Fruit fly (Drosophila melanogaster) whole organism, embryonic: ENCODE measurements around the gene CG44158.

Experiments used
- CG12155 ChIP-seq: fragments of 200-800 bp; sonication (Bioruptor generic); optimal IDR thresholded peaks from 3 replicates; lab custom pipeline; 2016; ENCODE audit warnings: missing biosample characterization, missing genetic modification characterization
- CG12942 ChIP-seq: fragments of 200-800 bp; sonication (Bioruptor generic); optimal IDR thresholded peaks from 3 replicates; lab custom pipeline; 2016; ENCODE audit warnings: missing biosample characterization, missing genetic modification characterization
- CG14710 ChIP-seq: fragments of 200-800 bp; sonication (Bioruptor generic); optimal IDR thresholded peaks from 3 replicates; lab custom pipeline; 2019; ENCODE audit warnings: missing biosample characterization, mild to moderate bottlenecking, missing genetic modification characterization, moderate library complexity
- CG15696 ChIP-seq: fragments of 200-800 bp; sonication (Bioruptor generic); optimal IDR thresholded peaks from 2 replicates; lab custom pipeline; 2019; ENCODE audit warnings: missing biosample characterization, mild to moderate bottlenecking, missing genetic modification characterization, moderate library complexity
- CG1647 ChIP-seq: fragments of 200-800 bp; sonication (Bioruptor generic); optimal IDR thresholded peaks from 3 replicates; lab custom pipeline; 2016; ENCODE audit warnings: missing biosample characterization, missing genetic modification characterization
- CG4360 ChIP-seq: fragments of 200-800 bp; sonication (Bioruptor generic); IDR thresholded peaks from 2 replicates; pipeline ENCODE4 v1.3.6; 2022; ENCODE audit warnings: missing biosample characterization, missing genetic modification characterization
- CG4854 ChIP-seq: fragments of 200-800 bp; sonication (Bioruptor generic); optimal IDR thresholded peaks from 2 replicates; lab custom pipeline; 2016; ENCODE audit warnings: missing biosample characterization, missing genetic modification characterization, inconsistent platforms
- CG6813 ChIP-seq: fragments of 200-800 bp; sonication (Bioruptor generic); optimal IDR thresholded peaks from 2 replicates; lab custom pipeline; 2017; ENCODE audit warnings: missing biosample characterization, missing genetic modification characterization, mild to moderate bottlenecking, moderate library complexity, missing genetic modification reagents
- CG7928 ChIP-seq: fragments of 200-800 bp; sonication (Bioruptor generic); optimal IDR thresholded peaks from 2 replicates; lab custom pipeline; 2017; ENCODE audit warnings: missing biosample characterization, mild to moderate bottlenecking, missing genetic modification characterization
- CG8089 ChIP-seq: fragments of 200-800 bp; sonication (Bioruptor generic); optimal IDR thresholded peaks from 3 replicates; lab custom pipeline; 2016; ENCODE audit warnings: missing biosample characterization, missing genetic modification characterization
- CG9727 ChIP-seq: fragments of 200-800 bp; sonication (Bioruptor generic); optimal IDR thresholded peaks from 3 replicates; lab custom pipeline; 2017; ENCODE audit warnings: missing biosample characterization, mild to moderate bottlenecking, missing genetic modification characterization
- CG9932 ChIP-seq: fragments of 200-800 bp; sonication (Bioruptor generic); IDR thresholded peaks from 2 replicates; pipeline ENCODE4 v1.3.6; 2022; ENCODE audit warnings: missing biosample characterization, missing genetic modification characterization
- Doc2 ChIP-seq: fragments of 200-800 bp; sonication (Bioruptor generic); IDR thresholded peaks from 2 replicates; pipeline ENCODE4 v1.3.6; 2022; ENCODE audit warnings: missing biosample characterization, missing genetic modification characterization
- Doc3 ChIP-seq: fragments of 200-800 bp; sonication (Bioruptor generic); IDR thresholded peaks from 3 replicates; pipeline ENCODE4 v1.3.6; 2022; ENCODE audit warnings: missing biosample characterization, missing genetic modification characterization; ENCODE audit not compliant: partially characterized antibody
- ERR ChIP-seq: fragments of 200-800 bp; sonication (Bioruptor generic); optimal IDR thresholded peaks from 2 replicates; lab custom pipeline; 2016; ENCODE audit warnings: missing biosample characterization, missing genetic modification characterization
- Fer1 ChIP-seq: fragments of 200-800 bp; sonication (Bioruptor generic); optimal IDR thresholded peaks from 2 replicates; lab custom pipeline; 2017; ENCODE audit warnings: missing biosample characterization, mild to moderate bottlenecking, missing genetic modification characterization
- Fer2 ChIP-seq: fragments of 200-800 bp; sonication (Bioruptor generic); optimal IDR thresholded peaks from 2 replicates; lab custom pipeline; 2018; ENCODE audit warnings: missing biosample characterization, mild to moderate bottlenecking, missing genetic modification characterization, moderate library complexity
- Gsc ChIP-seq: fragments of 200-800 bp; sonication (Bioruptor generic); IDR thresholded peaks from 2 replicates; pipeline ENCODE4 v1.3.6; 2022; ENCODE audit warnings: missing biosample characterization, missing genetic modification characterization
- H2.0 ChIP-seq: fragments of 200-800 bp; sonication (Bioruptor generic); IDR thresholded peaks from 2 replicates; pipeline ENCODE4 v1.3.6; 2022; ENCODE audit warnings: missing biosample characterization, missing genetic modification characterization
- HLH3B ChIP-seq: fragments of 200-800 bp; sonication (Bioruptor generic); IDR thresholded peaks from 2 replicates; pipeline ENCODE4 v1.3.6; 2022; ENCODE audit warnings: missing biosample characterization, missing genetic modification characterization
- Hmx ChIP-seq: fragments of 200-800 bp; sonication (Bioruptor generic); optimal IDR thresholded peaks from 2 replicates; lab custom pipeline; 2016; ENCODE audit warnings: missing biosample characterization, missing genetic modification characterization
- Kr ChIP-seq: fragments of 200-800 bp; sonication (Bioruptor generic); optimal IDR thresholded peaks from 2 replicates; lab custom pipeline; 2017; ENCODE audit warnings: missing biosample characterization, mild to moderate bottlenecking, missing genetic modification characterization
- Lhr ChIP-seq: fragments of 200-800 bp; sonication (Bioruptor generic); optimal IDR thresholded peaks from 3 replicates; lab custom pipeline; 2017; ENCODE audit warnings: mild to moderate bottlenecking, missing biosample characterization, missing genetic modification reagents, missing genetic modification characterization
- Meics ChIP-seq: fragments of 200-800 bp; sonication (Bioruptor generic); optimal IDR thresholded peaks from 2 replicates; lab custom pipeline; 2017; ENCODE audit warnings: missing biosample characterization, mild to moderate bottlenecking, missing genetic modification characterization
- Ptx1 ChIP-seq: fragments of 200-800 bp; sonication (Bioruptor generic); IDR thresholded peaks from 2 replicates; pipeline ENCODE4 v1.3.6; 2022; ENCODE audit warnings: missing biosample characterization, missing genetic modification characterization
- Vsx1 ChIP-seq: fragments of 200-800 bp; sonication (Bioruptor generic); optimal IDR thresholded peaks from 2 replicates; lab custom pipeline; 2017; ENCODE audit warnings: missing biosample characterization, mild to moderate bottlenecking, missing genetic modification characterization, missing genetic modification reagents
- Xbp1 ChIP-seq: fragments of 200-800 bp; sonication (Bioruptor generic); optimal IDR thresholded peaks from 3 replicates; lab custom pipeline; 2016; ENCODE audit warnings: missing biosample characterization, mild to moderate bottlenecking, missing genetic modification characterization
- ab ChIP-seq: fragments of 200-800 bp; sonication (Bioruptor generic); optimal IDR thresholded peaks from 2 replicates; lab custom pipeline; 2016; ENCODE audit warnings: missing biosample characterization, missing genetic modification characterization
- ato ChIP-seq: fragments of 200-800 bp; sonication (Bioruptor generic); IDR thresholded peaks from 2 replicates; pipeline ENCODE4 v1.3.6; 2022; ENCODE audit warnings: missing biosample characterization, missing genetic modification characterization; ENCODE audit not compliant: partially characterized antibody
- br ChIP-seq: fragments of >200 bp; optimal IDR thresholded peaks from 2 replicates; lab custom pipeline; 2017
- crc ChIP-seq: fragments of 200-800 bp; sonication (Bioruptor generic); optimal IDR thresholded peaks from 2 replicates; lab custom pipeline; 2016; ENCODE audit warnings: missing biosample characterization, missing genetic modification characterization
- crol ChIP-seq: fragments of 200-800 bp; sonication (Bioruptor generic); IDR thresholded peaks from 2 replicates; pipeline ENCODE4 v1.3.6; 2022; ENCODE audit warnings: missing biosample characterization, missing genetic modification characterization
- dmrt11E ChIP-seq: fragments of 200-800 bp; sonication (Bioruptor generic); optimal IDR thresholded peaks from 3 replicates; lab custom pipeline; 2018; ENCODE audit warnings: missing biosample characterization, mild to moderate bottlenecking, missing genetic modification characterization, moderate library complexity
- eve ChIP-seq, 2 experiments: fragments of >200 bp; optimal IDR thresholded peaks; 2 replicates each; lab custom pipeline; 2017; ENCODE audit warnings: missing biosample characterization in 2 of 2, missing genetic modification characterization in 2 of 2
- ewg ChIP-seq: fragments of 200-800 bp; sonication (Bioruptor generic); optimal IDR thresholded peaks from 3 replicates; lab custom pipeline; 2017; ENCODE audit warnings: mild to moderate bottlenecking, missing biosample characterization, missing genetic modification reagents, missing genetic modification characterization
- fru ChIP-seq: fragments of >200 bp; optimal IDR thresholded peaks from 2 replicates; lab custom pipeline; 2017
- fu2 ChIP-seq: fragments of 200-800 bp; sonication (Bioruptor generic); optimal IDR thresholded peaks from 2 replicates; lab custom pipeline; 2016; ENCODE audit warnings: missing biosample characterization, missing genetic modification characterization
- hth ChIP-seq: fragments of >200 bp; optimal IDR thresholded peaks from 2 replicates; lab custom pipeline; 2017; ENCODE audit warnings: inconsistent platforms
- jigr1 ChIP-seq: fragments of 200-800 bp; sonication (Bioruptor generic); IDR thresholded peaks from 3 replicates; pipeline ENCODE4 v1.3.6; 2022; ENCODE audit warnings: missing biosample characterization, missing genetic modification characterization
- lilli ChIP-seq: fragments of 200-800 bp; sonication (Bioruptor generic); optimal IDR thresholded peaks from 3 replicates; lab custom pipeline; 2016; ENCODE audit warnings: missing biosample characterization, missing genetic modification characterization
- lmd ChIP-seq: fragments of 200-800 bp; sonication (Bioruptor generic); IDR thresholded peaks from 2 replicates; pipeline ENCODE4 v1.3.6; 2022; ENCODE audit warnings: missing biosample characterization, missing genetic modification characterization
- luna ChIP-seq: fragments of 200-800 bp; sonication (Bioruptor generic); optimal IDR thresholded peaks from 2 replicates; lab custom pipeline; 2016; ENCODE audit warnings: missing biosample characterization, missing genetic modification characterization
- nmo ChIP-seq: fragments of 200-800 bp; sonication (Bioruptor generic); optimal IDR thresholded peaks from 2 replicates; lab custom pipeline; 2018; ENCODE audit warnings: missing biosample characterization, mild to moderate bottlenecking, missing genetic modification characterization, moderate library complexity
- phol ChIP-seq: fragments of 200-800 bp; sonication (Bioruptor generic); optimal IDR thresholded peaks from 3 replicates; lab custom pipeline; 2018; ENCODE audit warnings: missing biosample characterization, mild to moderate bottlenecking, missing genetic modification characterization, moderate library complexity
- run ChIP-seq: fragments of 200-800 bp; sonication (Bioruptor generic); optimal IDR thresholded peaks from 3 replicates; lab custom pipeline; 2018; ENCODE audit warnings: missing biosample characterization, mild to moderate bottlenecking, missing genetic modification characterization
- sens-2 ChIP-seq: fragments of 200-800 bp; sonication (Bioruptor generic); IDR thresholded peaks from 2 replicates; pipeline ENCODE4 v1.3.6; 2022; ENCODE audit warnings: missing biosample characterization, missing genetic modification characterization
- sna ChIP-seq: fragments of 200-800 bp; sonication (Bioruptor generic); IDR thresholded peaks from 2 replicates; pipeline ENCODE4 v1.3.6; 2022; ENCODE audit warnings: missing biosample characterization, missing genetic modification characterization; ENCODE audit not compliant: partially characterized antibody
- so ChIP-seq: fragments of 200-800 bp; sonication (Bioruptor generic); IDR thresholded peaks from 3 replicates; pipeline ENCODE4 v1.3.6; 2022; ENCODE audit warnings: missing biosample characterization, missing genetic modification characterization
- sug ChIP-seq: fragments of 200-800 bp; optimal IDR thresholded peaks from 2 replicates; lab custom pipeline; 2019; ENCODE audit warnings: missing biosample characterization, mild to moderate bottlenecking, missing genetic modification characterization, moderate library complexity
- tgo ChIP-seq: fragments of 200-800 bp; sonication (Bioruptor generic); IDR thresholded peaks from 3 replicates; pipeline ENCODE4 v1.3.6; 2022; ENCODE audit warnings: missing biosample characterization, missing genetic modification characterization
- tll ChIP-seq, 2 experiments: fragments of 200-800 bp in 1 of 2; fragments of >200 bp in 1 of 2; sonication (Bioruptor generic) in 1 of 2; optimal IDR thresholded peaks; 2 replicates each; lab custom pipeline; 2017 to 2019; ENCODE audit warnings: missing biosample characterization in 2 of 2, missing genetic modification characterization in 2 of 2, mild to moderate bottlenecking in 1 of 2, moderate library complexity in 1 of 2
- tna ChIP-seq: fragments of 200-800 bp; sonication (Bioruptor generic); IDR thresholded peaks from 2 replicates; pipeline ENCODE4 v1.3.6; 2022; ENCODE audit warnings: missing biosample characterization, missing genetic modification characterization; ENCODE audit not compliant: partially characterized antibody
- wor ChIP-seq: fragments of 200-800 bp; sonication (Bioruptor generic); IDR thresholded peaks from 2 replicates; pipeline ENCODE4 v1.3.6; 2022; ENCODE audit warnings: missing biosample characterization, missing genetic modification characterization

Gene CG44158

dm6 chr3R:18243718-18244170 lies 35.2 kb downstream of the CG44158 start (continued):
- no peak for TF ChIP-seq Xbp1 (GFP tag; lab: Kevin White, UChicago)
- no peak for TF ChIP-seq CG14710
- peak; percentile 84 for TF ChIP-seq ewg
- no peak for TF ChIP-seq jigr1 (GFP tag; lab: Robert Waterston, UW)
- TF ChIP-seq dmrt11E (tag; lab: Kevin White, UChicago): no peak
- TF ChIP-seq Vsx1: no peak
- peak; percentile 49; the same call in 1 of the 2 replicates for TF ChIP-seq crol (GFP tag; lab: Robert Waterston, UW)
- TF ChIP-seq CG9727 (GFP tag; lab: Kevin White, UChicago): no peak
- no peak for TF ChIP-seq CG15696 (tag; lab: Kevin White, UChicago)
- no peak for TF ChIP-seq ab
- no peak for TF ChIP-seq Fer2 (tag; lab: Kevin White, UChicago)
- TF ChIP-seq ERR (GFP tag; lab: Kevin White, UChicago): no peak
- TF ChIP-seq tgo (GFP tag; lab: Robert Waterston, UW): no peak
- no peak for TF ChIP-seq crc (GFP tag; lab: Kevin White, UChicago)
- TF ChIP-seq HLH3B (GFP tag; lab: Robert Waterston, UW): no peak
- no peak for TF ChIP-seq wor (GFP tag; lab: Robert Waterston, UW)
- no peak for TF ChIP-seq Kr (GFP tag; lab: Kevin White, UChicago)
- TF ChIP-seq nmo: no peak
- TF ChIP-seq Meics (GFP tag; lab: Kevin White, UChicago): no peak
- no peak for TF ChIP-seq CG8089 (GFP tag; lab: Kevin White, UChicago)
- TF ChIP-seq CG4854 (GFP tag; lab: Kevin White, UChicago): no peak
- no peak for TF ChIP-seq sug
- no peak for TF ChIP-seq CG12155
- TF ChIP-seq phol (tag; lab: Kevin White, UChicago): no peak
- TF ChIP-seq luna (GFP tag; lab: Kevin White, UChicago): no peak
- TF ChIP-seq tna (GFP tag; lab: Robert Waterston, UW): no peak
- no peak for TF ChIP-seq Hmx (GFP tag; lab: Kevin White, UChicago)
- TF ChIP-seq Gsc: no peak
- 0 out of 2 replicates have a peak, but pooled peaks have one; percentile 8 for TF ChIP-seq lmd (GFP tag; lab: Robert Waterston, UW)
- no peak for TF ChIP-seq eve (GFP tag; optimal IDR thresholded peaks at IDR 0.05; lab: Kevin White, UChicago)
- TF ChIP-seq CG12942 (GFP tag; lab: Kevin White, UChicago): no peak
- TF ChIP-seq hth (lab: Kevin White, UChicago): no peak
- TF ChIP-seq Doc3 (GFP tag; lab: Robert Waterston, UW): no peak
- TF ChIP-seq CG6813 (GFP tag; lab: Kevin White, UChicago): peak; percentile 44
- peak; percentile 35 for TF ChIP-seq lilli (GFP tag; lab: Kevin White, UChicago)
- TF ChIP-seq CG1647 (GFP tag; lab: Kevin White, UChicago): no peak
- TF ChIP-seq CG9932 (GFP tag; lab: Robert Waterston, UW): 0 out of 2 replicates have a peak, but pooled peaks have one; percentile 6
- TF ChIP-seq fu2 (GFP tag; lab: Kevin White, UChicago): no peak
- no peak for TF ChIP-seq Doc2 (GFP tag; lab: Robert Waterston, UW)
- no peak for TF ChIP-seq br (lab: Kevin White, UChicago)
- no peak for TF ChIP-seq Lhr (GFP tag; lab: Kevin White, UChicago)
- no peak for TF ChIP-seq fru
- no peak for TF ChIP-seq run (tag; lab: Kevin White, UChicago)
- no peak for TF ChIP-seq CG7928
- no peak for TF ChIP-seq sna (GFP tag; lab: Robert Waterston, UW)
- TF ChIP-seq so: no peak
- TF ChIP-seq sens-2: no peak
- TF ChIP-seq tll (GFP tag; optimal IDR thresholded peaks at IDR 0.05; lab: Kevin White, UChicago): no peak
- TF ChIP-seq Ptx1 (GFP tag; lab: Robert Waterston, UW): no peak
- TF ChIP-seq ato (GFP tag; lab: Robert Waterston, UW): no peak
- no peak for TF ChIP-seq H2.0
- TF ChIP-seq CG4360 (GFP tag; lab: Robert Waterston, UW): no peak
- peak; percentile 20 for TF ChIP-seq Fer1 (GFP tag; lab: Kevin White, UChicago)
